Fruit fly (Drosophila melanogaster): ENCODE data around the gene CG18809.
A peak's percentile ranks its signal among the peaks of the same experiment; 100 is the strongest.

CG18809 gene

DNA sequence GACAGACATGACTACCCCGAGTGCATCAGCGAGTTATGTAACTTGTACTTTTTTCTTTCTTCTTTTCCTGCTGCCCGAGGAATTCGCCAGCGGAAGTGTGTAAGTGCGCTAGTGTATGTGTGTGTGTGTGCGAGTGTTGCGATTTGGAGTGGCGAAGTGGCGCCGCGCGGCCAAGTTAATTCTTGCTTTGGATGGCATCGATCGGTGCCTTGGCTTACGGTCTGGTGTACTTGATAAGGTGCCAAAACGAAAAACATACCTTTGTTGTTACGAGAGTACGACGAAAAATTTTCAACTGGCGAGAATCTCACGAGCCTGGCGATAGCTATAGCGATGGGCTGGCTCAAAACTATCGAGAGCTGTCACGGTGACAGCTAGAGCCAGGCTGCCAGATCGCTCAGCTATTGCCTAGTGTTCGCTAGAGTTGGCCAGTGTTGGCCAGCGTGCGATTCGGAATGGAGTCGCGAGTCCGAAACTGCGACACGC, at the start of gene CG18809, which contains the start of the genes COX6B, CG33932 and Rpp20 (continued):
- TF ChIP-seq CG11456 (GFP tag; IDR thresholded peaks at IDR 0.05) (peak; percentile 75; the same call in 1 of the 3 replicates), CG1529 (GFP tag; optimal IDR thresholded peaks at IDR 0.05) (no peak), Nf-YC (tag; optimal IDR thresholded peaks at IDR 0.05) (peak; percentile 44), CG12219 (GFP tag; optimal IDR thresholded peaks at IDR 0.05) (peak; percentile 38), eve (GFP tag; optimal IDR thresholded peaks at IDR 0.05) (no peak), stc (GFP tag; IDR thresholded peaks at IDR 0.05) (no peak), CHES-1-like (GFP tag; optimal IDR thresholded peaks at IDR 0.05) (peak; percentile 88), CG9817 (tag; optimal IDR thresholded peaks at IDR 0.05) (peak; percentile 66), Sry-β (GFP tag; optimal IDR thresholded peaks at IDR 0.05) (peak; percentile 13), org-1 (GFP tag; optimal IDR thresholded peaks at IDR 0.05) (peak; percentile 59), cas (GFP tag; IDR thresholded peaks at IDR 0.05) (0 out of 2 replicates have a peak, but pooled peaks have one; percentile 55), CG2120 (GFP tag; optimal IDR thresholded peaks at IDR 0.05) (peak; percentile 82), CG17186 (GFP tag; optimal IDR thresholded peaks at IDR 0.05) (peak; percentile 70), chm (GFP tag; IDR thresholded peaks at IDR 0.05) (peak; percentile 72), CrebB (tag; optimal IDR thresholded peaks at IDR 0.05) (peak; percentile 55), CG12391 (tag; optimal IDR thresholded peaks at IDR 0.05) (peak; percentile 60), seq (GFP tag; IDR thresholded peaks at IDR 0.05) (no peak), CG8089 (GFP tag; optimal IDR thresholded peaks at IDR 0.05) (peak; percentile 70), mld (GFP tag; IDR thresholded peaks at IDR 0.05; ENCODE audit: partially characterized antibody) (peak; percentile 90), Max (GFP tag; optimal IDR thresholded peaks at IDR 0.05) (peak; percentile 71), en (GFP tag; optimal IDR thresholded peaks at IDR 0.05) (no peak), Nf-YB (GFP tag; optimal IDR thresholded peaks at IDR 0.05) (peak; percentile 35), D19A (tag; optimal IDR thresholded peaks at IDR 0.05) (no peak), Rfx (GFP tag; IDR thresholded peaks at IDR 0.05) (peak; percentile 88), CG12744 (GFP tag; optimal IDR thresholded peaks at IDR 0.05) (peak; percentile 62), pita (GFP tag; optimal IDR thresholded peaks at IDR 0.05) (no peak), HLH4C (GFP tag; IDR thresholded peaks at IDR 0.05; ENCODE audit: partially characterized antibody) (peak; percentile 88), CG3838 (GFP tag; optimal IDR thresholded peaks at IDR 0.05) (no peak), lmd (GFP tag; IDR thresholded peaks at IDR 0.05) (peak; percentile 57; the same call in 1 of the 2 replicates), CG11085 (GFP tag; IDR thresholded peaks at IDR 0.05) (peak; percentile 73), CG15269 (tag; optimal IDR thresholded peaks at IDR 0.05) (peak; percentile 25), CG3281 (GFP tag; optimal IDR thresholded peaks at IDR 0.05) (peak; percentile 60), Vsx1 (GFP tag; optimal IDR thresholded peaks at IDR 0.05) (no peak), CG15696 (tag; optimal IDR thresholded peaks at IDR 0.05) (no peak), onecut (GFP tag; IDR thresholded peaks at IDR 0.05) (peak; percentile 53), CG17829 (tag; optimal IDR thresholded peaks at IDR 0.05) (peak; percentile 72), chinmo (GFP tag; IDR thresholded peaks at IDR 0.05; ENCODE audit: partially characterized antibody) (peak; percentile 95), psq (GFP tag; optimal IDR thresholded peaks at IDR 0.05) (no peak), eyg (GFP tag; optimal IDR thresholded peaks at IDR 0.05) (peak; percentile 43), CG3163 (GFP tag; optimal IDR thresholded peaks at IDR 0.05) (peak; percentile 68), Chrac-16 (GFP tag; optimal IDR thresholded peaks at IDR 0.05) (peak; percentile 40), pros (GFP tag; optimal IDR thresholded peaks at IDR 0.05) (no peak), Drgx (GFP tag; IDR thresholded peaks at IDR 0.05) (0 out of 2 replicates have a peak, but pooled peaks have one; percentile 48), ci (GFP tag; IDR thresholded peaks at IDR 0.05) (peak; percentile 83), CG17802 (tag; optimal IDR thresholded peaks at IDR 0.05) (peak; percentile 7), CG43689 (GFP tag; IDR thresholded peaks at IDR 0.05) (no peak), CG9932 (GFP tag; IDR thresholded peaks at IDR 0.05) (peak; percentile 90), CG6813 (GFP tag; optimal IDR thresholded peaks at IDR 0.05) (peak; percentile 37), Neu2 (GFP tag; optimal IDR thresholded peaks at IDR 0.05; ENCODE audit: borderline replicate concordance) (peak; percentile 10), exex (tag; optimal IDR thresholded peaks at IDR 0.05) (no peak)

Data from whole organism, embryonic.